Worm (Caenorhabditis elegans) whole organism, late embryonic: Measurements from ENCODE around the gene K05B2.2.

Experiments
- F13H6.1 ChIP-seq: sonication (generic microtip); optimal IDR thresholded peaks from 2 replicates; lab custom pipeline; 2016; ENCODE audit warnings: missing genetic modification characterization, missing compliant biosample characterization
- ahr-1 ChIP-seq: sonication (generic microtip); optimal IDR thresholded peaks from 2 replicates; lab custom pipeline; 2016; ENCODE audit warnings: missing genetic modification characterization, missing compliant biosample characterization
- ceh-19 ChIP-seq: fragments of 200-800 bp; sonication (Bioruptor generic); optimal IDR thresholded peaks from 2 replicates; lab custom pipeline; 2018; ENCODE audit warnings: mild to moderate bottlenecking, missing genetic modification characterization, missing compliant biosample characterization
- ceh-22 ChIP-seq: sonication (generic microtip); optimal IDR thresholded peaks from 2 replicates; lab custom pipeline; 2017; ENCODE audit warnings: missing biosample characterization, missing genetic modification characterization
- fkh-10 ChIP-seq: fragments of 150-350 bp; optimal IDR thresholded peaks from 2 replicates; lab custom pipeline; 2014; ENCODE audit warnings: missing biosample characterization, missing genetic modification reagents, missing genetic modification characterization
- hlh-15 ChIP-seq: sonication (generic microtip); optimal IDR thresholded peaks from 2 replicates; lab custom pipeline; 2016; ENCODE audit warnings: missing genetic modification characterization, missing compliant biosample characterization
- nhr-232 ChIP-seq: sonication (generic microtip); optimal IDR thresholded peaks from 2 replicates; lab custom pipeline; 2016; ENCODE audit warnings: missing genetic modification characterization, missing compliant biosample characterization
- unc-42 ChIP-seq: sonication (generic microtip); optimal IDR thresholded peaks from 2 replicates; lab custom pipeline; 2016; ENCODE audit warnings: missing genotype, missing genetic modification characterization, missing compliant biosample characterization
- unc-55 ChIP-seq: sonication (generic microtip); optimal IDR thresholded peaks from 2 replicates; lab custom pipeline; 2017; ENCODE audit warnings: missing biosample characterization, missing genetic modification reagents, missing genetic modification characterization
- unc-86 ChIP-seq: sonication (generic microtip); optimal IDR thresholded peaks from 2 replicates; lab custom pipeline; 2016; ENCODE audit warnings: missing genetic modification characterization, missing compliant biosample characterization

DNA sequence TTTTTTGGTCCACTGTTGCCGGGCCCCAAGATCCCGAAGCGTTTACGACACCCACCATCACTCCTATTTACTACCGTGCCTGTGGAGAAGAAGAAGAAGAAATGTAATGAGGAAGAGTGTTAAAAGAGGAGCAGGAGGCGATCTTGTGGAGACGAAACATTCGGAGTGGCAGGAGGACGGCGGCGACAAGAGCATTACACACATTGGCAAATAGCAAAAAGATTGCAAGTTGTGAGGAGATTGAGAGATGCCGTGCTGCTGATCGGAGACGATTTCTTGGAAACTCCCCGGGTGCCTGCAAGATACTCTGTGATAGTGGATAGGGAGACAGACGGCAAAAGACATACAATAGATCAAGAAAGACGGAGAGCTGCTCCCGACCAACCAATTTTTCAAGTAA, 51.4 kb downstream of the K05B2.2 start, which contains the start of gene M03F4.4:
- TF ChIP-seq ceh-22 (tag; lab: Kevin White, UChicago) (no peak), fkh-10 (GFP tag; lab: Kevin White, UChicago) (no peak), ahr-1 (no peak), unc-55 (GFP tag; lab: Kevin White, UChicago) (peak; percentile 50), hlh-15 (tag; lab: Kevin White, UChicago) (no peak), unc-42 (tag; lab: Kevin White, UChicago) (no peak), unc-86 (tag; lab: Kevin White, UChicago) (no peak), nhr-232 (no peak), ceh-19 (no peak), F13H6.1 (tag; lab: Kevin White, UChicago) (peak; percentile 51)
